Worm (Caenorhabditis elegans): Measurements from ENCODE around the gene B0432.7.

DNA sequence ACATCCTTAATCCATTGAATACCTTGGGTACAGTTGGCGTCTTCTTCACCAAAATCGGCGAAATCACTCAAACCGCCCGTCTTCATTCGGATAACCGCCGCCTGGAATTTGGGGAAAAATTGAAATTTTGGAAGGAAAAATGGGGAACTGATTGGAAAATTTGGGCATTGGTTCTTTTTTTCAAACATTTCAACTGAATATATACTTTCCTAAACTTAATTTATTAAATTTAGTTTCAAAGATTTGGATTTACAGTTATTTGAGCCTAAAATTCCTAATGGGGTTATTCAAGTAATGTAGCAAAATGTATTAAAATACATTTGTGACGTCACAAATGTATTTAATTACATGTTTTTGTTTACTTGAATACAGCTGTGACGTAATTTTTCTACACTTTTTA, 36.1 kb downstream of the B0432.7 start, which contains the start of gene laat-1:
- TF ChIP-seq ceh-82 (tag; optimal IDR thresholded peaks at IDR 0.05) (no peak), daf-12 (tag; optimal IDR thresholded peaks at IDR 0.05) (no peak), ztf-11 (tag; optimal IDR thresholded peaks at IDR 0.05) (no peak), ceh-16 (tag; optimal IDR thresholded peaks at IDR 0.05) (no peak), fos-1 (tag; optimal IDR thresholded peaks at IDR 0.05) (no peak), lin-15B (tag; optimal IDR thresholded peaks at IDR 0.05) (no peak), R02D3.7 (tag; optimal IDR thresholded peaks at IDR 0.05) (no peak)
